Fruit fly (Drosophila melanogaster) whole organism, wandering third instar larva: ENCODE measurements around the gene mRpS18A.

Experiments
- Abd-B ChIP-seq: fragments of >200 bp; optimal IDR thresholded peaks from 2 replicates; lab custom pipeline; 2017; ENCODE audit warnings: missing biosample characterization, missing genetic modification characterization
- CG32264 ChIP-seq: fragments of 200-800 bp; sonication (Bioruptor generic); optimal IDR thresholded peaks from 2 replicates; lab custom pipeline; 2016; ENCODE audit warnings: missing biosample characterization, missing genetic modification characterization
- CG9705 ChIP-seq: fragments of 200-800 bp; sonication (Bioruptor generic); optimal IDR thresholded peaks from 2 replicates; lab custom pipeline; 2018; ENCODE audit warnings: missing biosample characterization, mild to moderate bottlenecking, missing genetic modification characterization
- CrebA ChIP-seq: fragments of 200-800 bp; sonication (Bioruptor generic); optimal IDR thresholded peaks from 2 replicates; lab custom pipeline; 2016; ENCODE audit warnings: missing biosample characterization, mild to moderate bottlenecking, missing genetic modification characterization, borderline replicate concordance
- Dfd ChIP-seq: fragments of >200 bp; optimal IDR thresholded peaks from 2 replicates; lab custom pipeline; 2017; ENCODE audit warnings: missing biosample characterization, missing genetic modification characterization
- Dif ChIP-seq: fragments of 200-275, 200-300 bp; sonication (Bioruptor generic); optimal IDR thresholded peaks from 2 replicates; lab custom pipeline; 2018; ENCODE audit warnings: missing biosample characterization, missing genetic modification characterization; ENCODE audit not compliant: partially characterized antibody
- GATAd ChIP-seq: sonication (Bioruptor generic); optimal IDR thresholded peaks from 2 replicates; lab custom pipeline; 2016; ENCODE audit warnings: missing biosample characterization, missing genetic modification characterization
- HLH106 ChIP-seq: fragments of 200-800 bp; optimal IDR thresholded peaks from 3 replicates; lab custom pipeline; 2019; ENCODE audit warnings: missing biosample characterization, mild to moderate bottlenecking, missing genetic modification characterization, moderate library complexity
- Hnf4 ChIP-seq: fragments of 200-800 bp; sonication (Bioruptor generic); optimal IDR thresholded peaks from 2 replicates; lab custom pipeline; 2016; ENCODE audit warnings: missing biosample characterization, mild to moderate bottlenecking, missing genetic modification characterization
- Hr78 ChIP-seq: fragments of >200 bp; optimal IDR thresholded peaks from 2 replicates; lab custom pipeline; 2017; ENCODE audit warnings: missing biosample characterization, missing genetic modification characterization
- Hr83 ChIP-seq: fragments of 200-300 bp; sonication (Bioruptor generic); optimal IDR thresholded peaks from 2 replicates; lab custom pipeline; 2016; ENCODE audit warnings: missing biosample characterization, mild to moderate bottlenecking, missing genetic modification characterization, moderate library complexity; ENCODE audit not compliant: poor library complexity, severe bottlenecking
- Jra ChIP-seq: sonication (Bioruptor generic); optimal IDR thresholded peaks from 2 replicates; lab custom pipeline; 2016; ENCODE audit warnings: missing biosample characterization, missing genetic modification characterization
- Mio ChIP-seq: sonication (Bioruptor generic); optimal IDR thresholded peaks from 2 replicates; lab custom pipeline; 2016; ENCODE audit warnings: missing biosample characterization, missing genetic modification characterization
- N ChIP-seq: fragments of >200 bp; optimal IDR thresholded peaks from 2 replicates; lab custom pipeline; 2018; ENCODE audit warnings: missing biosample characterization, missing external identifiers, missing genetic modification characterization
- OdsH ChIP-seq: fragments of 200-800 bp; sonication (Bioruptor generic); optimal IDR thresholded peaks from 2 replicates; lab custom pipeline; 2016; ENCODE audit warnings: missing biosample characterization, mild to moderate bottlenecking, missing genetic modification characterization
- Vsx2 ChIP-seq: fragments of 200-300, 225-300 bp; sonication (Bioruptor generic); optimal IDR thresholded peaks from 2 replicates; lab custom pipeline; 2018; ENCODE audit warnings: missing biosample characterization, missing genetic modification characterization; ENCODE audit not compliant: partially characterized antibody
- br ChIP-seq: fragments of 200-800 bp; sonication (Bioruptor generic); optimal IDR thresholded peaks from 2 replicates; lab custom pipeline; 2016; ENCODE audit warnings: missing biosample characterization, missing genetic modification characterization
- brk ChIP-seq: fragments of 200-800 bp; sonication (Bioruptor generic); optimal IDR thresholded peaks from 2 replicates; lab custom pipeline; 2016; ENCODE audit warnings: missing biosample characterization, mild to moderate bottlenecking, missing genetic modification characterization
- dl ChIP-seq, 2 experiments: fragments of 175-275, 200-275 bp in 1 of 2; fragments of 200-275 bp in 1 of 2; sonication (Bioruptor generic); optimal IDR thresholded peaks; lab custom pipeline; 2018; ENCODE audit warnings: mild to moderate bottlenecking in 2 of 2, missing biosample characterization in 2 of 2, missing genetic modification characterization in 2 of 2, moderate library complexity in 2 of 2; ENCODE audit not compliant: partially characterized antibody in 2 of 2, insufficient read depth in 1 of 2
- dmrt93B ChIP-seq: fragments of 200-800 bp; sonication (Bioruptor generic); optimal IDR thresholded peaks from 2 replicates; lab custom pipeline; 2018; ENCODE audit warnings: missing biosample characterization, mild to moderate bottlenecking, missing genetic modification characterization
- dsf ChIP-seq: sonication (Bioruptor generic); optimal IDR thresholded peaks from 2 replicates; lab custom pipeline; 2016; ENCODE audit warnings: missing biosample characterization, missing genetic modification characterization, borderline replicate concordance
- ey ChIP-seq: fragments of 200-800 bp; sonication (Bioruptor generic); optimal IDR thresholded peaks from 2 replicates; lab custom pipeline; 2016; ENCODE audit warnings: missing biosample characterization, missing genetic modification characterization
- foxo ChIP-seq, 2 experiments: fragments of 200-800 bp; sonication (Bioruptor generic); optimal IDR thresholded peaks; 2 replicates in 1 of 2; 3 replicates in 1 of 2; lab custom pipeline; 2016 to 2017; ENCODE audit warnings: missing biosample characterization in 2 of 2, missing genetic modification characterization in 2 of 2
- fru ChIP-seq: fragments of 200-800 bp; sonication (Bioruptor generic); optimal IDR thresholded peaks from 3 replicates; lab custom pipeline; 2016; ENCODE audit warnings: missing biosample characterization, mild to moderate bottlenecking, missing genetic modification characterization
- h ChIP-seq: fragments of 200-800 bp; sonication (Bioruptor generic); optimal IDR thresholded peaks from 3 replicates; lab custom pipeline; 2016; ENCODE audit warnings: missing biosample characterization, mild to moderate bottlenecking, missing genetic modification characterization
- jim ChIP-seq: fragments of 175-275, 200-325 bp; sonication (Bioruptor generic); optimal IDR thresholded peaks from 2 replicates; lab custom pipeline; 2016; ENCODE audit warnings: missing biosample characterization, mild to moderate bottlenecking, missing genetic modification characterization
- pan ChIP-seq: fragments of >200 bp; optimal IDR thresholded peaks from 2 replicates; lab custom pipeline; 2017
- psq ChIP-seq: fragments of 200-800 bp; sonication (Bioruptor generic); optimal IDR thresholded peaks from 3 replicates; lab custom pipeline; 2017; ENCODE audit warnings: missing biosample characterization, mild to moderate bottlenecking, missing genetic modification characterization, moderate library complexity
- rgr ChIP-seq: fragments of 200-800 bp; sonication (Bioruptor generic); optimal IDR thresholded peaks from 3 replicates; lab custom pipeline; 2016; ENCODE audit warnings: missing biosample characterization, mild to moderate bottlenecking, missing genetic modification characterization
- sage ChIP-seq: fragments of 200-800 bp; sonication (Bioruptor generic); optimal IDR thresholded peaks from 2 replicates; lab custom pipeline; 2016; ENCODE audit warnings: missing biosample characterization, mild to moderate bottlenecking, missing genetic modification characterization
- sv ChIP-seq: fragments of 200-800 bp; sonication (Bioruptor generic); optimal IDR thresholded peaks from 3 replicates; lab custom pipeline; 2016; ENCODE audit warnings: missing biosample characterization, missing genetic modification characterization
- tai ChIP-seq: sonication (Bioruptor generic); optimal IDR thresholded peaks from 2 replicates; lab custom pipeline; 2016; ENCODE audit warnings: missing biosample characterization, missing genetic modification characterization
- usp ChIP-seq: fragments of >200 bp; optimal IDR thresholded peaks from 2 replicates; lab custom pipeline; 2017; ENCODE audit warnings: missing biosample characterization, missing genetic modification characterization

The mRpS18A gene

DNA sequence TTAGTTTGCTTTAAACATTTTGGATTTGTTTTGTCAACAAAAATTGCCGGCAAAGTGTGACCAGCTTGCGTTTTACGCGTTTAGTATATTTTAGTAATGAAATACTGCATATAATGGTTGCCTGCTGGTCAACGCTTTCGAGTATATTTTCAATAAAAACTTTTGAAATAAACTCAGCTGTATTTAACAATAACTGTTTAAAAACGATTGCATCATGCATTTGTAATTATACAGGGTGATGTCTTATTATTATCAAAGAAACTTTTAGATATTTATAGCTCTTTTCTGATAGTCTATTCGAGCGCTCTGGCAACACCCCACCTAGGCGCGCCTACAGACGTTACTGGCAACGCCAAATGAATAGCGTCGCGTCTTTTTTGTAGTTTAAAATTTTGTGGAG lies 1.4 kb upstream of the mRpS18A start, which contains the start of gene Cenp-C:
Gene Cenp-C, plus strand, starts transcription at position 332 of the 400 bp plus-strand sequence.
- no peak for TF ChIP-seq CG9705 (GFP tag; lab: Kevin White, UChicago)
- no peak for TF ChIP-seq br (GFP tag; lab: Kevin White, UChicago)
- TF ChIP-seq h (GFP tag; lab: Kevin White, UChicago): no peak
- no peak for TF ChIP-seq usp (GFP tag; lab: Kevin White, UChicago)
- no peak for TF ChIP-seq CG32264 (GFP tag; lab: Kevin White, UChicago)
- peak; percentile 34 for TF ChIP-seq HLH106 (tag; lab: Kevin White, UChicago)
- no peak for TF ChIP-seq pan (lab: Kevin White, UChicago)
- no peak for TF ChIP-seq jim (GFP tag; lab: Kevin White, UChicago)
- TF ChIP-seq CrebA: no peak
- no peak for TF ChIP-seq GATAd (GFP tag; lab: Kevin White, UChicago)
- no peak for TF ChIP-seq sv (GFP tag; lab: Kevin White, UChicago)
- TF ChIP-seq ey: peak; percentile 5
- TF ChIP-seq psq (GFP tag; lab: Kevin White, UChicago): no peak
- no peak for TF ChIP-seq dsf (GFP tag; lab: Kevin White, UChicago)
- no peak for TF ChIP-seq Dif (GFP tag; lab: Kevin White, UChicago)
- TF ChIP-seq Dfd (GFP tag; lab: Kevin White, UChicago): no peak
- TF ChIP-seq sage (GFP tag; lab: Kevin White, UChicago): no peak
- TF ChIP-seq foxo (GFP tag; optimal IDR thresholded peaks at IDR 0.05; lab: Kevin White, UChicago): peak in 1 of 2 experiments; percentile 53
- peak; percentile 51 for TF ChIP-seq Hnf4
- TF ChIP-seq rgr (GFP tag; lab: Kevin White, UChicago): peak; percentile 36
- TF ChIP-seq fru (GFP tag; lab: Kevin White, UChicago): no peak
- TF ChIP-seq tai (GFP tag; lab: Kevin White, UChicago): no peak
- TF ChIP-seq Mio (GFP tag; lab: Kevin White, UChicago): no peak

- TF ChIP-seq Abd-B: no peak
- no peak for TF ChIP-seq usp (GFP tag; lab: Kevin White, UChicago)
- TF ChIP-seq, all 38 proteins: peak for 0
These were observed 871 bp downstream of the mRpS18A start, which contains the start of gene pch2 for dm6 chr3R:8561522-8561921. pch2 (minus strand) TSS chr3R:8561764.

DNA sequence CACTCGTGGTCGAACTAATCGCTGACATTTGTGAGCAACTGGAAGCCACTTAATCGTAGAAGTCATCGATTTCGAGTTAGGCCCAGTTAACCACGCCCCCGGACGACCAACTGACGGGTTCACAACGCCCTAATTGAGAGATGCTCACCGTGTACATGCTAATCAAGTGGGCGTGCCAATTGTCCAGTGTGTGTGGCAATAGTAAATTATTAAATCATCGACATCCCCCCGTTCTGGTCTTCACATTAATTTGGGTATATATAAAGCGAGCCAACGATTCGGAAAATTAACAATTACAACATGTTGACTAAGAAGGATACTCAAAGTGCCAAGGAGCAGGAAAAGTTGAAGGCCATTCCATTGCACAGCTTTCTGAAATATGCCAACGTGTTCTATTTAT lies 10.1 kb downstream of the mRpS18A start, which contains the start of gene Or85d:
Gene Or85d, plus strand, starts transcription at position 301 of the 400 bp plus-strand sequence.
- TF ChIP-seq OdsH (GFP tag; lab: Kevin White, UChicago) (no peak), dsf (GFP tag; lab: Kevin White, UChicago) (no peak), sage (GFP tag; lab: Kevin White, UChicago) (no peak), dmrt93B (no peak), ey (no peak), Jra (GFP tag; lab: Kevin White, UChicago) (no peak), sv (GFP tag; lab: Kevin White, UChicago) (no peak), dl (GFP tag; optimal IDR thresholded peaks at IDR 0.05; lab: Kevin White, UChicago; ENCODE audit: insufficient read depth in 1 of 2, partially characterized antibody in 2 of 2) (no peak), CG9705 (GFP tag; lab: Kevin White, UChicago) (no peak), usp (GFP tag; lab: Kevin White, UChicago) (no peak), N (GFP tag; lab: Kevin White, UChicago) (no peak), Hnf4 (no peak), br (GFP tag; lab: Kevin White, UChicago) (no peak), h (GFP tag; lab: Kevin White, UChicago) (no peak), rgr (GFP tag; lab: Kevin White, UChicago) (no peak), foxo (GFP tag; optimal IDR thresholded peaks at IDR 0.05; lab: Kevin White, UChicago) (no peak), Hr83 (no peak)

- TF ChIP-seq sv (GFP tag; lab: Kevin White, UChicago) (no peak), pan (lab: Kevin White, UChicago) (no peak), Vsx2 (GFP tag; lab: Kevin White, UChicago) (no peak), tai (GFP tag; lab: Kevin White, UChicago) (no peak), Hr78 (GFP tag; lab: Kevin White, UChicago) (no peak), brk (no peak), Mio (GFP tag; lab: Kevin White, UChicago) (no peak), dl (GFP tag; optimal IDR thresholded peaks at IDR 0.05; lab: Kevin White, UChicago; ENCODE audit: insufficient read depth in 1 of 2, partially characterized antibody in 2 of 2) (no peak)
These were observed 16.5 kb downstream of the mRpS18A start for dm6 chr3R:8545915-8546314.
